Fruit fly (Drosophila melanogaster): ENCODE results near the gene ndl.
A peak's percentile ranks its signal among the peaks of the same experiment; 100 is the strongest.

Gene ndl

DNA sequence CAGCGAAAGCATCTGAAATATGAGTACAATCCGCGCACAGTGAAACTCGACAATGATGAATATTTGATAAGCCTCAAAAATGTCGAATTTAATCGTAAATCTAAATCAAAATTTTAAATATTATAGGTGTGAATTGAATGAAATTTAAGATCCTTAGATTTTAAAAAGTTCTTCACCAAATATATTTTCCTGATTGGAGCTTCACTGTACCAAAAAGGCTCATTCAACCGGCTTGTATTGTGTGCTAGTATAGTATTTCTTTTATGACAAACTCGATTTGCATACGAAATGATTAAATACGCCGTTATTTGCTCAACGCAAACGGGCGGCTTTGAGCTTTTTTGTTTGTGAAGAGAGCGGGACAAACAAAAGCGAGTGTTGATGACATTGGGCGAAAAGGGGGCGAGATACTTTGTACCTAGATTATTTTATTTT is 50.2 kb downstream of the ndl start:
- TF ChIP-seq CG8944 (GFP tag; optimal IDR thresholded peaks at IDR 0.05) (peak; percentile 71), CG16863 (GFP tag; optimal IDR thresholded peaks at IDR 0.05) (peak; percentile 65), CG4328 (GFP tag; optimal IDR thresholded peaks at IDR 0.05) (peak; percentile 7), croc (GFP tag; conservative IDR thresholded peaks at IDR 0.05) (peak; percentile 70; the same call in 2 of the 3 replicates), HLHmδ (GFP tag; optimal IDR thresholded peaks at IDR 0.05) (no peak), CG13894 (tag; optimal IDR thresholded peaks at IDR 0.05) (peak; percentile 80), trem (tag; optimal IDR thresholded peaks at IDR 0.05) (peak; percentile 45), pros (GFP tag; optimal IDR thresholded peaks at IDR 0.05) (no peak), CG13123 (GFP tag; optimal IDR thresholded peaks at IDR 0.05) (peak; percentile 67), scrt (GFP tag; optimal IDR thresholded peaks at IDR 0.05) (peak; percentile 75), NfI (GFP tag; optimal IDR thresholded peaks at IDR 0.05) (peak; percentile 89), CG10147 (GFP tag; optimal IDR thresholded peaks at IDR 0.05) (peak; percentile 86), Blimp-1 (GFP tag; optimal IDR thresholded peaks at IDR 0.05) (peak; percentile 76), chm (GFP tag; IDR thresholded peaks at IDR 0.05) (no peak; the same call in 1 of the 2 replicates), CG11504 (tag; optimal IDR thresholded peaks at IDR 0.05) (peak; percentile 89), nau (GFP tag; optimal IDR thresholded peaks at IDR 0.05) (peak; percentile 70), CG11695 (GFP tag; IDR thresholded peaks at IDR 0.05) (peak; percentile 90), ssp (GFP tag; IDR thresholded peaks at IDR 0.05) (peak; percentile 66), salm (tag; optimal IDR thresholded peaks at IDR 0.05) (peak; percentile 72), CG16815 (GFP tag; optimal IDR thresholded peaks at IDR 0.05) (peak; percentile 66), tx (GFP tag; optimal IDR thresholded peaks at IDR 0.05) (peak; percentile 58), mam (GFP tag; optimal IDR thresholded peaks at IDR 0.05) (peak; percentile 88), Scr (GFP tag; IDR thresholded peaks at IDR 0.05; ENCODE audit: partially characterized antibody) (no peak), CG4730 (GFP tag; IDR thresholded peaks at IDR 0.05) (peak; percentile 57), CG14860 (GFP tag; IDR thresholded peaks at IDR 0.05; ENCODE audit: partially characterized antibody) (no peak), CG7963 (GFP tag; IDR thresholded peaks at IDR 0.05; ENCODE audit: partially characterized antibody) (no peak), chif (GFP tag; optimal IDR thresholded peaks at IDR 0.05) (peak; percentile 71), CG7786 (GFP tag; optimal IDR thresholded peaks at IDR 0.05) (peak; percentile 83), gsb-n (tag; optimal IDR thresholded peaks at IDR 0.05) (peak; percentile 70), CG17612 (GFP tag; IDR thresholded peaks at IDR 0.05) (peak; percentile 57), jigr1 (GFP tag; IDR thresholded peaks at IDR 0.05) (no peak; the same call in 2 of the 3 replicates), CG3847 (GFP tag; IDR thresholded peaks at IDR 0.05) (peak; percentile 90), Myb (GFP tag; optimal IDR thresholded peaks at IDR 0.05) (peak; percentile 51), ATbp (GFP tag; optimal IDR thresholded peaks at IDR 0.05) (peak; percentile 89), dysf (GFP tag; IDR thresholded peaks at IDR 0.05) (peak; percentile 92), B-H2 (GFP tag; optimal IDR thresholded peaks at IDR 0.05) (peak; percentile 87), sc (optimal IDR thresholded peaks at IDR 0.05) (no peak), sc (GFP tag; optimal IDR thresholded peaks at IDR 0.05) (peak; percentile 59), emc (GFP tag; optimal IDR thresholded peaks at IDR 0.05) (peak; percentile 56), sob (GFP tag; IDR thresholded peaks at IDR 0.05) (peak; percentile 95), Pdp1 (GFP tag; optimal IDR thresholded peaks at IDR 0.05) (peak; percentile 79 to 84), cas (GFP tag; IDR thresholded peaks at IDR 0.05) (peak; percentile 83), CG10209 (GFP tag; optimal IDR thresholded peaks at IDR 0.05) (peak; percentile 80), B-H1 (GFP tag; IDR thresholded peaks at IDR 0.05) (peak; percentile 73), CG17829 (tag; optimal IDR thresholded peaks at IDR 0.05) (peak; percentile 79), CG17385 (GFP tag; optimal IDR thresholded peaks at IDR 0.05) (peak; percentile 85), mirr (GFP tag; optimal IDR thresholded peaks at IDR 0.05) (peak; percentile 63), ems (GFP tag; optimal IDR thresholded peaks at IDR 0.05) (peak; percentile 75), Oli (tag; optimal IDR thresholded peaks at IDR 0.05) (peak; percentile 81), CG6689 (GFP tag; IDR thresholded peaks at IDR 0.05) (peak; percentile 85)

Data from whole organism, embryonic.